Fruit fly (Drosophila melanogaster) Kc167 (cell line): ENCODE data around the gene CG11695.

Source experiments
- Sin3A ChIP-seq: fragments of >200 bp; optimal IDR thresholded peaks from 2 replicates; lab custom pipeline; 2018; ENCODE audit warnings: missing external identifiers
- h ChIP-seq: fragments of >200 bp; optimal IDR thresholded peaks from 3 replicates; lab custom pipeline; 2018; ENCODE audit warnings: missing external identifiers
- insv ChIP-seq: fragments of >200 bp; optimal IDR thresholded peaks from 3 replicates; lab custom pipeline; 2018; ENCODE audit warnings: missing external identifiers
- psq ChIP-seq: fragments of >200 bp; optimal IDR thresholded peaks from 2 replicates; lab custom pipeline; 2017; ENCODE audit warnings: missing external identifiers
- ttk ChIP-seq: sonication (Bioruptor generic); optimal IDR thresholded peaks from 2 replicates; lab custom pipeline; 2017; ENCODE audit warnings: missing external identifiers

DNA sequence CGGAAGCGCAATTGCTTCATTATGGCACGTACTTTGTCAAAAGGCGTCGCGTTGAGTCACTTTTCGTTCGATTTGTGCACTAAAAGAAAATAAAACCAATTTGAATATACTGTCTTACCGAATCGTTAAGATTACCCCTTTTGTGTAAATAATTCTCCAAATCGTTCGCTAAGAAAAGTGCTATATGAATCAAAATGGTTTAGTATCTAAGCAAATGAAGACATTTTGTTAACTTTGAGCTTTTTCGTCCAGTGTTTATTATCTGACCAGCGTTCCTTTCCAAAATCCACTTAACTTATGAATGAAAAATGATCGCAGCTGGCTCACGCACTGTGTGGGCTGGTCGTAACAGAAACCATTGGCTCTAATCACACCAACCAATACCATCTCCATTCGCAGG, 26.6 kb upstream of the CG11695 start:
- TF ChIP-seq psq (lab: Kevin White, UChicago) = no peak
- no peak for TF ChIP-seq insv
- TF ChIP-seq ttk (lab: Kevin White, UChicago) = no peak
- TF ChIP-seq h = no peak
- TF ChIP-seq Sin3A (lab: Kevin White, UChicago) = no peak
